Fruit fly (Drosophila melanogaster) whole organism, embryonic: ENCODE data around the gene CG3434.
A peak's percentile ranks its signal among the peaks of the same experiment; 100 is the strongest.

ENCODE experiments used
- Blimp-1 ChIP-seq: fragments of 200-800 bp; sonication (Bioruptor generic); optimal IDR thresholded peaks from 3 replicates; lab custom pipeline; 2018; ENCODE audit warnings: missing biosample characterization, missing genetic modification characterization, mild to moderate bottlenecking, moderate library complexity, missing genetic modification reagents
- Bteb2 ChIP-seq: fragments of 200-800 bp; sonication (Bioruptor generic); optimal IDR thresholded peaks from 2 replicates; lab custom pipeline; 2016; ENCODE audit warnings: missing biosample characterization, missing genetic modification characterization
- CG11398 ChIP-seq: fragments of 200-800 bp; sonication (Bioruptor generic); optimal IDR thresholded peaks from 2 replicates; lab custom pipeline; 2016; ENCODE audit warnings: missing biosample characterization, missing genetic modification characterization
- CG11560 ChIP-seq: fragments of 200-800 bp; sonication (Bioruptor generic); IDR thresholded peaks from 3 replicates; pipeline ENCODE4 v1.3.6; 2022; ENCODE audit warnings: missing biosample characterization, missing genetic modification characterization
- CG11695 ChIP-seq: fragments of 200-800 bp; sonication (Bioruptor generic); IDR thresholded peaks from 3 replicates; pipeline ENCODE4 v1.3.6; 2022; ENCODE audit warnings: missing biosample characterization, missing genetic modification characterization
- CG1233 ChIP-seq: fragments of 200-800 bp; sonication (Bioruptor generic); optimal IDR thresholded peaks from 4 replicates; lab custom pipeline; 2018; ENCODE audit warnings: missing biosample characterization, mild to moderate bottlenecking, missing genetic modification characterization
- CG12391 ChIP-seq: fragments of 200-800 bp; sonication (Bioruptor generic); optimal IDR thresholded peaks from 3 replicates; lab custom pipeline; 2018; ENCODE audit warnings: missing biosample characterization, mild to moderate bottlenecking, missing genetic modification characterization, moderate library complexity
- CG13624 ChIP-seq: fragments of 200-800 bp; sonication (Bioruptor generic); optimal IDR thresholded peaks from 2 replicates; lab custom pipeline; 2016; ENCODE audit warnings: missing biosample characterization, missing genetic modification characterization
- CG13894 ChIP-seq: fragments of 200-800 bp; sonication (Bioruptor generic); optimal IDR thresholded peaks from 3 replicates; lab custom pipeline; 2018; ENCODE audit warnings: missing biosample characterization, mild to moderate bottlenecking, missing genetic modification characterization, moderate library complexity
- CG18262 ChIP-seq: fragments of 200-800 bp; optimal IDR thresholded peaks from 3 replicates; lab custom pipeline; 2019; ENCODE audit warnings: missing biosample characterization, mild to moderate bottlenecking, missing genetic modification characterization, moderate library complexity
- CG2889 ChIP-seq: fragments of 200-800 bp; sonication (Bioruptor generic); IDR thresholded peaks from 3 replicates; pipeline ENCODE4 v1.3.6; 2022; ENCODE audit warnings: missing biosample characterization, missing genetic modification characterization
- CG33213 ChIP-seq: fragments of 200-800 bp; sonication (Bioruptor generic); optimal IDR thresholded peaks from 3 replicates; lab custom pipeline; 2016; ENCODE audit warnings: missing biosample characterization, missing genetic modification characterization
- CG34224 ChIP-seq: fragments of 200-800 bp; sonication (Bioruptor generic); IDR thresholded peaks from 3 replicates; pipeline ENCODE4 v1.3.6; 2022; ENCODE audit warnings: missing biosample characterization, missing genetic modification characterization; ENCODE audit not compliant: partially characterized antibody
- CG43689 ChIP-seq: fragments of 200-800 bp; sonication (Bioruptor generic); IDR thresholded peaks from 2 replicates; pipeline ENCODE4 v1.3.6; 2022; ENCODE audit warnings: missing biosample characterization, missing genetic modification characterization
- CG8281 ChIP-seq: fragments of 200-800 bp; sonication (Bioruptor generic); optimal IDR thresholded peaks from 2 replicates; lab custom pipeline; 2018; ENCODE audit warnings: missing biosample characterization, mild to moderate bottlenecking, missing genetic modification characterization, moderate library complexity
- CG8290 ChIP-seq, 3 experiments: fragments of 200-800 bp; sonication (Bioruptor generic); optimal IDR thresholded peaks; 2 replicates each; lab custom pipeline; 2016 to 2019; ENCODE audit warnings: missing biosample characterization in 3 of 3, missing genetic modification characterization in 3 of 3, mild to moderate bottlenecking in 2 of 3, moderate library complexity in 1 of 3
- CG9215 ChIP-seq: fragments of 200-800 bp; sonication (Bioruptor generic); IDR thresholded peaks from 2 replicates; pipeline ENCODE4 v1.3.6; 2022; ENCODE audit warnings: missing biosample characterization, missing genetic modification characterization
- CG9932 ChIP-seq: fragments of 200-800 bp; sonication (Bioruptor generic); IDR thresholded peaks from 2 replicates; pipeline ENCODE4 v1.3.6; 2022; ENCODE audit warnings: missing biosample characterization, missing genetic modification characterization
- CHES-1-like ChIP-seq: fragments of 200-800 bp; sonication (Bioruptor generic); optimal IDR thresholded peaks from 2 replicates; lab custom pipeline; 2016; ENCODE audit warnings: missing biosample characterization, missing genetic modification characterization
- D ChIP-seq, 2 experiments: fragments of 200-800 bp in 1 of 2; fragments of >200 bp in 1 of 2; sonication (Bioruptor generic) in 1 of 2; optimal IDR thresholded peaks; 2 replicates in 1 of 2; 3 replicates in 1 of 2; lab custom pipeline; 2017; ENCODE audit warnings: mild to moderate bottlenecking in 1 of 2, missing biosample characterization in 1 of 2, missing genetic modification characterization in 1 of 2, missing genetic modification reagents in 1 of 2
- Deaf1 ChIP-seq: fragments of 200-800 bp; optimal IDR thresholded peaks from 3 replicates; lab custom pipeline; 2019; ENCODE audit warnings: missing biosample characterization, mild to moderate bottlenecking, missing genetic modification characterization, moderate library complexity
- Dref ChIP-seq: fragments of 200-800 bp; sonication (Bioruptor generic); IDR thresholded peaks from 2 replicates; pipeline ENCODE4 v1.3.6; 2022; ENCODE audit warnings: missing biosample characterization, missing genetic modification characterization
- Drgx ChIP-seq: fragments of 200-800 bp; sonication (Bioruptor generic); IDR thresholded peaks from 2 replicates; pipeline ENCODE4 v1.3.6; 2022; ENCODE audit warnings: missing biosample characterization, missing genetic modification characterization
- Fer2 ChIP-seq: fragments of 200-800 bp; sonication (Bioruptor generic); optimal IDR thresholded peaks from 2 replicates; lab custom pipeline; 2018; ENCODE audit warnings: missing biosample characterization, mild to moderate bottlenecking, missing genetic modification characterization, moderate library complexity
- Hand ChIP-seq: fragments of 200-800 bp; sonication (Bioruptor generic); optimal IDR thresholded peaks from 2 replicates; lab custom pipeline; 2017; ENCODE audit warnings: mild to moderate bottlenecking, missing biosample characterization, missing genetic modification reagents, missing genetic modification characterization
- Hey ChIP-seq: fragments of 200-800 bp; sonication (Bioruptor generic); optimal IDR thresholded peaks from 3 replicates; lab custom pipeline; 2018; ENCODE audit warnings: missing biosample characterization, mild to moderate bottlenecking, missing genetic modification characterization
- Hmx ChIP-seq: fragments of 200-800 bp; sonication (Bioruptor generic); optimal IDR thresholded peaks from 2 replicates; lab custom pipeline; 2016; ENCODE audit warnings: missing biosample characterization, missing genetic modification characterization
- MBD-R2 ChIP-seq: fragments of 200-800 bp; sonication (Bioruptor generic); IDR thresholded peaks from 2 replicates; pipeline ENCODE4 v1.3.6; 2022; ENCODE audit warnings: missing biosample characterization, missing genetic modification characterization
- Oli ChIP-seq: fragments of 200-800 bp; sonication (Bioruptor generic); optimal IDR thresholded peaks from 2 replicates; lab custom pipeline; 2018; ENCODE audit warnings: missing biosample characterization, mild to moderate bottlenecking, missing genetic modification characterization, moderate library complexity
- Rfx ChIP-seq: fragments of 200-800 bp; sonication (Bioruptor generic); IDR thresholded peaks from 2 replicates; pipeline ENCODE4 v1.3.6; 2022; ENCODE audit warnings: missing biosample characterization, missing genetic modification characterization
- Stat92E ChIP-seq, 3 experiments: fragments of >200 bp in 2 of 3; fragments of 200-800 bp in 1 of 3; sonication (Bioruptor generic) in 1 of 3; optimal IDR thresholded peaks; 2 replicates each; lab custom pipeline; 2017 to 2019; ENCODE audit warnings: missing biosample characterization in 3 of 3, missing genetic modification characterization in 3 of 3, mild to moderate bottlenecking in 1 of 3, moderate library complexity in 1 of 3
- ac ChIP-seq: fragments of 200-800 bp; sonication (Bioruptor generic); optimal IDR thresholded peaks from 3 replicates; lab custom pipeline; 2017; ENCODE audit warnings: missing biosample characterization, mild to moderate bottlenecking, missing genetic modification characterization
- bcd ChIP-seq: fragments of 200-800 bp; sonication (Bioruptor generic); optimal IDR thresholded peaks from 2 replicates; lab custom pipeline; 2017; ENCODE audit warnings: missing biosample characterization, mild to moderate bottlenecking, missing genetic modification characterization
- disco-r ChIP-seq: fragments of 200-800 bp; sonication (Bioruptor generic); optimal IDR thresholded peaks from 2 replicates; lab custom pipeline; 2016; ENCODE audit warnings: missing biosample characterization, missing genetic modification characterization
- dm ChIP-seq: fragments of 200-800 bp; sonication (Bioruptor generic); optimal IDR thresholded peaks from 3 replicates; lab custom pipeline; 2016; ENCODE audit warnings: missing biosample characterization, missing genetic modification characterization
- dpn ChIP-seq, 2 experiments: fragments of 200-800 bp; sonication (Bioruptor generic); optimal IDR thresholded peaks; 3 replicates each; lab custom pipeline; 2016; ENCODE audit warnings: missing biosample characterization in 2 of 2, missing genetic modification characterization in 2 of 2
- gsb ChIP-seq: fragments of 200-800 bp; sonication (Bioruptor generic); IDR thresholded peaks from 2 replicates; pipeline ENCODE4 v1.3.6; 2022; ENCODE audit warnings: missing biosample characterization, missing genetic modification characterization
- gt ChIP-seq: fragments of 200-800 bp; sonication (Bioruptor generic); IDR thresholded peaks from 2 replicates; pipeline ENCODE4 v1.3.6; 2022; ENCODE audit warnings: missing biosample characterization, missing genetic modification characterization
- lmd ChIP-seq: fragments of 200-800 bp; sonication (Bioruptor generic); IDR thresholded peaks from 2 replicates; pipeline ENCODE4 v1.3.6; 2022; ENCODE audit warnings: missing biosample characterization, missing genetic modification characterization
- maf-S ChIP-seq: fragments of 200-800 bp; sonication (Bioruptor generic); optimal IDR thresholded peaks from 2 replicates; lab custom pipeline; 2016; ENCODE audit warnings: missing biosample characterization, missing genetic modification characterization
- nmo ChIP-seq: fragments of 200-800 bp; sonication (Bioruptor generic); optimal IDR thresholded peaks from 2 replicates; lab custom pipeline; 2018; ENCODE audit warnings: missing biosample characterization, mild to moderate bottlenecking, missing genetic modification characterization, moderate library complexity
- onecut ChIP-seq: fragments of 200-800 bp; sonication (Bioruptor generic); IDR thresholded peaks from 2 replicates; pipeline ENCODE4 v1.3.6; 2022; ENCODE audit warnings: missing biosample characterization, missing genetic modification characterization
- pan ChIP-seq, 4 experiments: fragments of >200 bp in 3 of 4; fragments of 200-800 bp in 1 of 4; sonication (Bioruptor generic) in 1 of 4; optimal IDR thresholded peaks in 3 of 4; IDR thresholded peaks in 1 of 4; 2 replicates each; pipeline versions ENCODE4 v1.3.6 to Lab custom; 2017 to 2022; ENCODE audit warnings: missing biosample characterization in 2 of 4, missing genetic modification characterization in 2 of 4, mixed read lengths in 1 of 4
- sim ChIP-seq: fragments of 200-800 bp; sonication (Bioruptor generic); IDR thresholded peaks from 2 replicates; pipeline ENCODE4 v1.3.6; 2022; ENCODE audit warnings: missing biosample characterization, missing genetic modification characterization
- slbo ChIP-seq: fragments of 200-800 bp; sonication (Bioruptor generic); IDR thresholded peaks from 2 replicates; pipeline ENCODE4 v1.3.6; 2022; ENCODE audit warnings: missing biosample characterization, missing genetic modification characterization
- so ChIP-seq: fragments of 200-800 bp; sonication (Bioruptor generic); IDR thresholded peaks from 3 replicates; pipeline ENCODE4 v1.3.6; 2022; ENCODE audit warnings: missing biosample characterization, missing genetic modification characterization
- tgo ChIP-seq: fragments of 200-800 bp; sonication (Bioruptor generic); IDR thresholded peaks from 3 replicates; pipeline ENCODE4 v1.3.6; 2022; ENCODE audit warnings: missing biosample characterization, missing genetic modification characterization
- vfl ChIP-seq: fragments of 200-800 bp; sonication (Bioruptor generic); optimal IDR thresholded peaks from 2 replicates; lab custom pipeline; 2016; ENCODE audit warnings: missing biosample characterization, missing genetic modification characterization
- z ChIP-seq: fragments of 200-800 bp; sonication (Bioruptor generic); IDR thresholded peaks from 3 replicates; pipeline ENCODE4 v1.3.6; 2022; ENCODE audit warnings: missing biosample characterization, missing genetic modification characterization

The CG3434 gene

DNA sequence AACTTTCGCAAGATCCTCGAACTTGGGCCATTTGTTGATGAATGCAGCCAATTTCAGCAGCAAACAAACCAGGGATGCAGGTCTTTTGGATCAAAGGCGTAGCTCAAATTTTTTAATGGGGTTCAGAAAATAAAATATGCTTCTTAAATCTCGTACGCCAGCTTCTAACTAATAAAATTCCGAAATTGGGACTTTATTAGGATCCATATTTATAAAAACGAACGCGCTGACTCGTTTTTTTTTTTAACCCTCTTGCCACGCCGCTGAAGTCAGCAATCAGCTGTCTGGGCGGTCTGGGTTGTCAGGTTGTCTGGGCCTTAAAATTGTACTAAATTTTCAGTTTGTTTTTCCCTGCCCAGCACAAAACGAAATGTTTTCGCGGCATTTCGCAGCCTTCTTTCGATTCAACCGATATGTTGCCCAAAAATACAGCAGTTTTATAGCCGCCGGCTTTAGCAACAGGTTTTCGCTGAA, 2.9 kb downstream of the CG3434 start, which contains the start of gene CG3437 (continued):
- peak; percentile 99 for TF ChIP-seq Oli (tag; lab: Kevin White, UChicago)
- peak; percentile 99 for TF ChIP-seq CG1233 (GFP tag; lab: Kevin White, UChicago)
- peak; percentile 97 for TF ChIP-seq disco-r (GFP tag; lab: Kevin White, UChicago)
- peak; percentile 100 for TF ChIP-seq Drgx (GFP tag; lab: Robert Waterston, UW)
- TF ChIP-seq CG8290 (GFP tag; optimal IDR thresholded peaks at IDR 0.05; lab: Kevin White, UChicago) = peak; percentile 97
- peak; percentile 96 to 98 for TF ChIP-seq CG8290 (tag; optimal IDR thresholded peaks at IDR 0.05; lab: Kevin White, UChicago)
- peak; percentile 39; the same call in 1 of the 3 replicates for TF ChIP-seq CG34224 (GFP tag; lab: Robert Waterston, UW)
- TF ChIP-seq tgo (GFP tag; lab: Robert Waterston, UW) = peak; percentile 99
- TF ChIP-seq CG12391 = peak; percentile 98
- peak; percentile 97 for TF ChIP-seq vfl (GFP tag; lab: Kevin White, UChicago)
- peak; percentile 94 for TF ChIP-seq CG11560
- peak; percentile 99 for TF ChIP-seq CG13624 (GFP tag; lab: Kevin White, UChicago)
- peak in 1 of 3 experiments; percentile 91 for TF ChIP-seq Stat92E (GFP tag; optimal IDR thresholded peaks at IDR 0.05; lab: Kevin White, UChicago)
- peak; percentile 99 for TF ChIP-seq dpn (GFP tag; optimal IDR thresholded peaks at IDR 0.05; lab: Kevin White, UChicago)
- peak; percentile 82 for TF ChIP-seq z
- peak; percentile 99 for TF ChIP-seq sim (GFP tag; lab: Robert Waterston, UW)
- TF ChIP-seq CG13894 (tag; lab: Kevin White, UChicago) = peak; percentile 99
- peak; percentile 97 for TF ChIP-seq Blimp-1
- peak; percentile 96 for TF ChIP-seq Hmx
- TF ChIP-seq Hey (tag; lab: Kevin White, UChicago) = peak; percentile 94
- no peak for TF ChIP-seq D (optimal IDR thresholded peaks at IDR 0.05; lab: Kevin White, UChicago)
- peak; percentile 98 for TF ChIP-seq D (GFP tag; optimal IDR thresholded peaks at IDR 0.05; lab: Kevin White, UChicago)
- TF ChIP-seq so (GFP tag; lab: Robert Waterston, UW) = peak; percentile 99
- no peak for TF ChIP-seq pan (optimal IDR thresholded peaks at IDR 0.05; lab: Kevin White, UChicago)
- TF ChIP-seq pan (GFP tag; optimal IDR thresholded peaks at IDR 0.05 in 1 of 2, IDR thresholded peaks at IDR 0.05 in 1 of 2) = peak in 1 of 2 experiments; percentile 99
- TF ChIP-seq maf-S = peak; percentile 98
- peak; percentile 73 for TF ChIP-seq Deaf1 (tag; lab: Kevin White, UChicago)
- peak; percentile 99 for TF ChIP-seq CG11695 (GFP tag; lab: Robert Waterston, UW)
- TF ChIP-seq MBD-R2 (GFP tag; lab: Robert Waterston, UW) = peak; percentile 99
- peak; percentile 99 for TF ChIP-seq nmo (GFP tag; lab: Kevin White, UChicago)
- TF ChIP-seq Hand (GFP tag; lab: Kevin White, UChicago) = peak; percentile 97
- peak; percentile 51 for TF ChIP-seq Dref
- peak; percentile 97 for TF ChIP-seq CG11398 (GFP tag; lab: Kevin White, UChicago)
- peak; percentile 98 for TF ChIP-seq Fer2 (tag; lab: Kevin White, UChicago)
- peak; percentile 98 for TF ChIP-seq CG2889 (GFP tag; lab: Robert Waterston, UW)
- peak; percentile 99 for TF ChIP-seq slbo (GFP tag; lab: Robert Waterston, UW)
- TF ChIP-seq lmd = peak; percentile 99
- TF ChIP-seq CG9215 (GFP tag; lab: Robert Waterston, UW) = peak; percentile 99
- peak; percentile 99 for TF ChIP-seq CG9932
- TF ChIP-seq CG43689 (GFP tag; lab: Robert Waterston, UW) = peak; percentile 97
- TF ChIP-seq CHES-1-like = peak; percentile 99
- peak; percentile 98 for TF ChIP-seq CG33213 (GFP tag; lab: Kevin White, UChicago)
- peak; percentile 99 for TF ChIP-seq gt (GFP tag; lab: Robert Waterston, UW)
- peak; percentile 100 for TF ChIP-seq Rfx
- TF ChIP-seq CG8281 (tag; lab: Kevin White, UChicago) = peak; percentile 93
- TF ChIP-seq CG18262 (tag; lab: Kevin White, UChicago) = peak; percentile 96
- TF ChIP-seq dm (GFP tag; lab: Kevin White, UChicago) = peak; percentile 95
- TF ChIP-seq Bteb2 (GFP tag; lab: Kevin White, UChicago) = peak; percentile 98
- TF ChIP-seq bcd (GFP tag; lab: Kevin White, UChicago) = peak; percentile 99
- TF ChIP-seq gsb = peak; percentile 99
- TF ChIP-seq ac (GFP tag; lab: Kevin White, UChicago) = peak; percentile 96
- peak; percentile 98 for TF ChIP-seq onecut (GFP tag; lab: Robert Waterston, UW)
